Fruit fly (Drosophila melanogaster) whole organism, pupa: Measurements from ENCODE around the gene Lamtor3.

Experiments
- CG13204 ChIP-seq: fragments of 200-800 bp; sonication (Bioruptor generic); optimal IDR thresholded peaks from 2 replicates; lab custom pipeline; 2018; ENCODE audit warnings: missing biosample characterization, mild to moderate bottlenecking, missing genetic modification characterization, moderate library complexity
- CG34367 ChIP-seq: fragments of 200-800 bp; sonication (Bioruptor generic); optimal IDR thresholded peaks from 2 replicates; lab custom pipeline; 2018; ENCODE audit warnings: missing biosample characterization, mild to moderate bottlenecking, missing genetic modification characterization
- CG8159 ChIP-seq: fragments of 200-800 bp; sonication (Bioruptor generic); optimal IDR thresholded peaks from 3 replicates; lab custom pipeline; 2018; ENCODE audit warnings: missing biosample characterization, mild to moderate bottlenecking, missing genetic modification characterization, moderate library complexity
- CG9948 ChIP-seq: fragments of 200-800 bp; sonication (Bioruptor generic); optimal IDR thresholded peaks from 2 replicates; lab custom pipeline; 2018; ENCODE audit warnings: missing biosample characterization, mild to moderate bottlenecking, missing genetic modification characterization, moderate library complexity
- D1 ChIP-seq: fragments of 200-800 bp; sonication (Bioruptor generic); optimal IDR thresholded peaks from 2 replicates; lab custom pipeline; 2018; ENCODE audit warnings: missing biosample characterization, mild to moderate bottlenecking, missing genetic modification characterization, moderate library complexity
- EcR ChIP-seq: fragments of 200-800 bp; sonication (Bioruptor generic); optimal IDR thresholded peaks from 3 replicates; lab custom pipeline; 2019; ENCODE audit warnings: missing biosample characterization, missing genetic modification characterization, mild to moderate bottlenecking, moderate library complexity, missing genetic modification reagents
- Ets98B ChIP-seq: fragments of 200-800 bp; sonication (Bioruptor generic); IDR thresholded peaks from 2 replicates; pipeline ENCODE4 v1.3.6; 2022; ENCODE audit warnings: missing biosample characterization, missing genetic modification characterization
- Snoo ChIP-seq: fragments of 200-800 bp; sonication (Bioruptor generic); optimal IDR thresholded peaks from 3 replicates; lab custom pipeline; 2017; ENCODE audit warnings: missing biosample characterization, mild to moderate bottlenecking, missing genetic modification characterization, inconsistent platforms

DNA sequence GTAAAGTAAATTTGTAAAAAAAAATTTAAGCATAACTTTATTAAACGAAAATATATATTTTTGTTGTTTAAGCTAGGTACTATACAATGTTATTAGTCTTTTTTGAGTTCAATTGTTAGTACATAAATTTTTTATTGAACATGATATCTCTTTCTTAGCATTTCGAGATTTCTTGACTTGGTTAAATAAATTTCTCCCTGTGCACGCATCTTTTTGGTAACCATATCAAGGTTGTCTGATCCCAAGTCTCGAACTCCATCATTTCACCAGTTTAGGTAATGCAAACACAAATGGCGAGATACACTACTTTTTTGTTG lies 49.7 kb upstream of the Lamtor3 start:
- TF ChIP-seq EcR (GFP tag; lab: Kevin White, UChicago) = no peak
- TF ChIP-seq D1 (tag; lab: Kevin White, UChicago) = no peak
- TF ChIP-seq CG34367 (tag; lab: Kevin White, UChicago) = no peak
- TF ChIP-seq CG8159 = peak; percentile 59
- peak; percentile 55 for TF ChIP-seq Snoo (tag; lab: Kevin White, UChicago)
- peak; percentile 43 for TF ChIP-seq CG9948 (tag; lab: Kevin White, UChicago)
- TF ChIP-seq CG13204 = no peak
- peak; percentile 40; the same call in 1 of the 2 replicates for TF ChIP-seq Ets98B (GFP tag; lab: Robert Waterston, UW)
